Worm (Caenorhabditis elegans) whole organism, L4 larva: ENCODE data around the gene spig-5.

ENCODE experiments used
- F10B5.3 ChIP-seq: sonication (generic microtip); optimal IDR thresholded peaks from 2 replicates; lab custom pipeline; 2016; ENCODE audit warnings: mild to moderate bottlenecking, missing genetic modification characterization, missing compliant biosample characterization
- ZK337.2 ChIP-seq: fragments of 200-800 bp; sonication (Bioruptor generic); IDR thresholded peaks from 2 replicates; pipeline ENCODE4 v1.3.6; 2022; ENCODE audit warnings: missing genetic modification reagents, missing genetic modification characterization, missing compliant biosample characterization
- aha-1 ChIP-seq: fragments of 150-350 bp; peaks from one replicate; lab custom pipeline; 2014; ENCODE audit warnings: missing biosample characterization, missing genetic modification characterization
- aly-2 ChIP-seq: sonication (generic microtip); optimal IDR thresholded peaks from 2 replicates; lab custom pipeline; 2018; ENCODE audit warnings: missing biosample characterization, missing genetic modification characterization
- ama-1 ChIP-seq: fragments of 150-350 bp; optimal IDR thresholded peaks from 2 replicates; lab custom pipeline; 2014; ENCODE audit warnings: inconsistent platforms, mixed read lengths
- attf-4 ChIP-seq: sonication (generic microtip); optimal IDR thresholded peaks from 3 replicates; lab custom pipeline; 2017; ENCODE audit warnings: missing biosample characterization, missing genetic modification characterization
- cey-2 ChIP-seq: sonication (generic microtip); optimal IDR thresholded peaks from 3 replicates; lab custom pipeline; 2017; ENCODE audit warnings: missing genetic modification characterization, mild to moderate bottlenecking, missing compliant biosample characterization, antibody characterized with exemption, borderline replicate concordance; ENCODE audit not compliant: insufficient read depth
- ctbp-1 ChIP-seq: fragments of 200-800 bp; sonication (Bioruptor generic); IDR thresholded peaks from 2 replicates; pipeline ENCODE4 v1.3.6; 2022; ENCODE audit warnings: missing genetic modification reagents, missing genetic modification characterization, missing compliant biosample characterization
- daf-12 ChIP-seq: fragments of 150-350 bp; optimal IDR thresholded peaks from 2 replicates; lab custom pipeline; 2014; ENCODE audit warnings: missing biosample characterization, missing genetic modification reagents, missing genetic modification characterization
- dmd-6 ChIP-seq: fragments of 200-800 bp; sonication (Bioruptor generic); IDR thresholded peaks from 2 replicates; pipeline ENCODE4 v1.3.6; 2022; ENCODE audit warnings: missing genetic modification reagents, missing genetic modification characterization, missing compliant biosample characterization
- dmd-8 ChIP-seq: fragments of 200-800 bp; sonication (Bioruptor generic); IDR thresholded peaks from 2 replicates; pipeline ENCODE4 v1.3.6; 2022; ENCODE audit warnings: missing genetic modification characterization, missing compliant biosample characterization
- dmd-9 ChIP-seq: fragments of 200-800 bp; sonication (Bioruptor generic); IDR thresholded peaks from 2 replicates; pipeline ENCODE4 v1.3.6; 2022; ENCODE audit warnings: missing genetic modification reagents, missing genetic modification characterization, missing compliant biosample characterization
- dve-1 ChIP-seq: sonication (generic microtip); optimal IDR thresholded peaks from 2 replicates; lab custom pipeline; 2017; ENCODE audit warnings: antibody characterized with exemption, mild to moderate bottlenecking, missing genetic modification characterization, missing compliant biosample characterization; ENCODE audit not compliant: insufficient read depth
- egl-27 ChIP-seq: sonication (generic microtip); optimal IDR thresholded peaks from 3 replicates; lab custom pipeline; 2017; ENCODE audit warnings: missing biosample characterization, missing genetic modification reagents, missing genetic modification characterization
- lim-7 ChIP-seq: fragments of 200-800 bp; sonication (Bioruptor generic); IDR thresholded peaks from 2 replicates; pipeline ENCODE4 v1.3.6; 2022; ENCODE audit warnings: missing genetic modification characterization, missing compliant biosample characterization
- lin-15B ChIP-seq: fragments of 150-350 bp; sonication (generic microtip); optimal IDR thresholded peaks from 3 replicates; lab custom pipeline; 2014; ENCODE audit warnings: missing biosample characterization, missing genetic modification characterization
- lin-38 ChIP-seq: fragments of 200-800 bp; sonication (Bioruptor generic); IDR thresholded peaks from 2 replicates; pipeline ENCODE4 v1.3.6; 2022; ENCODE audit warnings: missing genetic modification reagents, missing genetic modification characterization, missing compliant biosample characterization
- lin-39 ChIP-seq: fragments of 150-350 bp; optimal IDR thresholded peaks from 2 replicates; lab custom pipeline; 2014; ENCODE audit warnings: missing biosample characterization, missing genetic modification reagents, missing genetic modification characterization
- mdl-1 ChIP-seq, 2 experiments: fragments of 150-350 bp in 1 of 2; sonication (generic microtip) in 1 of 2; optimal IDR thresholded peaks; 2 replicates each; lab custom pipeline; 2014 to 2017; ENCODE audit warnings: missing biosample characterization in 2 of 2, missing genetic modification characterization in 2 of 2
- mdt-29 ChIP-seq: fragments of 200-800 bp; sonication (Bioruptor generic); IDR thresholded peaks from 2 replicates; pipeline ENCODE4 v1.3.6; 2022; ENCODE audit warnings: missing genetic modification reagents, missing genetic modification characterization, missing compliant biosample characterization
- mep-1 ChIP-seq: fragments of 150-350 bp; sonication (generic microtip); optimal IDR thresholded peaks from 3 replicates; lab custom pipeline; 2014; ENCODE audit warnings: missing biosample characterization, missing genetic modification characterization
- mes-2 ChIP-seq: sonication (generic microtip); optimal IDR thresholded peaks from 2 replicates; lab custom pipeline; 2016; ENCODE audit warnings: missing genotype, mild to moderate bottlenecking, missing genetic modification characterization, missing compliant biosample characterization; ENCODE audit not compliant: poor library complexity, severe bottlenecking
- mxl-3 ChIP-seq: fragments of 200-800 bp; sonication (Bioruptor generic); optimal IDR thresholded peaks from 2 replicates; lab custom pipeline; 2018; ENCODE audit warnings: mild to moderate bottlenecking, missing genetic modification characterization, missing compliant biosample characterization
- nhr-11 ChIP-seq: fragments of 150-350 bp; optimal IDR thresholded peaks from 2 replicates; lab custom pipeline; 2014; ENCODE audit warnings: missing biosample characterization, missing genetic modification characterization
- nhr-111 ChIP-seq: fragments of 200-800 bp; sonication (Bioruptor generic); optimal IDR thresholded peaks from 2 replicates; lab custom pipeline; 2018; ENCODE audit warnings: mild to moderate bottlenecking, missing genetic modification characterization, missing compliant biosample characterization
- nhr-237 ChIP-seq: sonication (generic microtip); optimal IDR thresholded peaks from 2 replicates; lab custom pipeline; 2017; ENCODE audit warnings: missing biosample characterization, missing genetic modification characterization
- nhr-28 ChIP-seq: fragments of 150-350 bp; optimal IDR thresholded peaks from 2 replicates; lab custom pipeline; 2014; ENCODE audit warnings: missing biosample characterization, missing genetic modification characterization
- nhr-42 ChIP-seq: fragments of 200-800 bp; sonication (Bioruptor generic); IDR thresholded peaks from 2 replicates; pipeline ENCODE4 v1.3.6; 2022; ENCODE audit warnings: missing genetic modification characterization, missing compliant biosample characterization
- nhr-48 ChIP-seq: sonication (generic microtip); optimal IDR thresholded peaks from 2 replicates; lab custom pipeline; 2016; ENCODE audit warnings: mild to moderate bottlenecking, missing genetic modification characterization, missing compliant biosample characterization
- nhr-76 ChIP-seq: fragments of 150-350 bp; optimal IDR thresholded peaks from 2 replicates; lab custom pipeline; 2014; ENCODE audit warnings: missing biosample characterization, missing genetic modification characterization
- nhr-77 ChIP-seq: fragments of 150-350 bp; optimal IDR thresholded peaks from 2 replicates; lab custom pipeline; 2014; ENCODE audit warnings: missing biosample characterization, missing genetic modification characterization
- pha-4 ChIP-seq, 2 experiments: fragments of 150-350 bp in 1 of 2; fragments of 200-800 bp in 1 of 2; sonication (Bioruptor generic) in 1 of 2; IDR thresholded peaks in 1 of 2; optimal IDR thresholded peaks in 1 of 2; 2 replicates each; pipeline versions ENCODE4 v1.3.6 to Lab custom; 2014 to 2022; ENCODE audit warnings: missing genetic modification characterization in 2 of 2, missing genetic modification reagents in 2 of 2, missing biosample characterization in 1 of 2, missing compliant biosample characterization in 1 of 2
- sdz-12 ChIP-seq: fragments of 200-800 bp; sonication (Bioruptor generic); optimal IDR thresholded peaks from 2 replicates; lab custom pipeline; 2018; ENCODE audit warnings: mild to moderate bottlenecking, missing genetic modification characterization, missing compliant biosample characterization
- set-16 ChIP-seq: fragments of 200-800 bp; sonication (Bioruptor generic); IDR thresholded peaks from 2 replicates; pipeline ENCODE4 v1.3.6; 2022; ENCODE audit warnings: missing genetic modification reagents, missing genetic modification characterization, missing compliant biosample characterization
- tag-97 ChIP-seq: fragments of 200-800 bp; sonication (Bioruptor generic); IDR thresholded peaks from 2 replicates; pipeline ENCODE4 v1.3.6; 2022; ENCODE audit warnings: missing genetic modification characterization, missing compliant biosample characterization
- unc-130 ChIP-seq: sonication (generic microtip); optimal IDR thresholded peaks from 2 replicates; lab custom pipeline; 2016; ENCODE audit warnings: missing genetic modification reagents, missing genetic modification characterization, missing compliant biosample characterization
- zfp-2 ChIP-seq: sonication (generic microtip); optimal IDR thresholded peaks from 2 replicates; lab custom pipeline; 2016; ENCODE audit warnings: mild to moderate bottlenecking, missing genetic modification characterization, missing compliant biosample characterization
- zfp-3 ChIP-seq: fragments of 200-800 bp; sonication (Bioruptor generic); conservative IDR thresholded peaks from 2 replicates; pipeline ENCODE4 v1.3.6; 2022; ENCODE audit warnings: missing genetic modification reagents, missing genetic modification characterization, missing compliant biosample characterization
- zip-11 ChIP-seq: fragments of 200-800 bp; sonication (Bioruptor generic); IDR thresholded peaks from 2 replicates; pipeline ENCODE4 v1.3.6; 2022; ENCODE audit warnings: missing genetic modification characterization, missing compliant biosample characterization

The spig-5 gene

ce11 chrV:14328806-14329205 lies 20.5 kb downstream of the spig-5 start, which contains the start of gene pepm-1:
Gene pepm-1 (plus strand): TSS chrV:14329106.
- no peak for TF ChIP-seq dve-1 (tag; lab: Kevin White, UChicago)
- TF ChIP-seq mdt-29 (GFP tag; lab: Robert Waterston, UW): no peak
- TF ChIP-seq F10B5.3: no peak
- no peak for TF ChIP-seq nhr-77 (tag; lab: Kevin White, UChicago)
- no peak for TF ChIP-seq zfp-2 (tag; lab: Kevin White, UChicago)
- no peak for TF ChIP-seq ZK337.2 (GFP tag; lab: Robert Waterston, UW)
- no peak for TF ChIP-seq aly-2 (tag; lab: Kevin White, UChicago)
- no peak for TF ChIP-seq dmd-6
- no peak for TF ChIP-seq nhr-28
- TF ChIP-seq pha-4 (GFP tag; IDR thresholded peaks at IDR 0.05; lab: Robert Waterston, UW): no peak
- TF ChIP-seq pha-4 (tag; optimal IDR thresholded peaks at IDR 0.05; lab: Kevin White, UChicago): no peak
- TF ChIP-seq unc-130 (GFP tag; lab: Kevin White, UChicago): no peak
- TF ChIP-seq dmd-9: no peak
- TF ChIP-seq nhr-48 (tag; lab: Kevin White, UChicago): no peak
- TF ChIP-seq daf-12 (tag; lab: Kevin White, UChicago): no peak
- TF ChIP-seq nhr-11 (tag; lab: Kevin White, UChicago): no peak
- TF ChIP-seq sdz-12: no peak
- no peak for TF ChIP-seq egl-27
- no peak for TF ChIP-seq nhr-76
- TF ChIP-seq, all 104 proteins: peak for 0

ce11 chrV:14331477-14331876 lies 23.2 kb downstream of the spig-5 start, which contains the start of gene F47B8.8:
Gene F47B8.8 (plus strand): TSS chrV:14331733.
- TF ChIP-seq mdl-1 (tag; optimal IDR thresholded peaks at IDR 0.05; lab: Kevin White, UChicago): peak in 1 of 2 experiments; percentile 13
- no peak for TF ChIP-seq dmd-8 (GFP tag; lab: Robert Waterston, UW)
- TF ChIP-seq, all 104 proteins: peak for 1

ce11 chrV:14333116-14333515 lies 24.9 kb downstream of the spig-5 start, which contains the start of gene srm-4:
Gene srm-4 (plus strand): TSS chrV:14333416.
- no peak for TF ChIP-seq mes-2 (tag; lab: Kevin White, UChicago)
- TF ChIP-seq mdt-29 (GFP tag; lab: Robert Waterston, UW): no peak
- no peak for TF ChIP-seq zfp-3
- TF ChIP-seq lim-7 (GFP tag; lab: Robert Waterston, UW): no peak
- TF ChIP-seq nhr-28: no peak
- TF ChIP-seq mep-1 (tag; lab: Kevin White, UChicago): no peak
- TF ChIP-seq set-16 (GFP tag; lab: Robert Waterston, UW): no peak
- TF ChIP-seq nhr-42 (GFP tag; lab: Robert Waterston, UW): no peak
- no peak for TF ChIP-seq pha-4 (GFP tag; IDR thresholded peaks at IDR 0.05; lab: Robert Waterston, UW)
- no peak for TF ChIP-seq pha-4 (tag; optimal IDR thresholded peaks at IDR 0.05; lab: Kevin White, UChicago)
- TF ChIP-seq mxl-3 (GFP tag; lab: Kevin White, UChicago): no peak
- no peak for TF ChIP-seq unc-130 (GFP tag; lab: Kevin White, UChicago)
- no peak for TF ChIP-seq tag-97 (GFP tag; lab: Robert Waterston, UW)
- no peak for TF ChIP-seq zfp-2 (tag; lab: Kevin White, UChicago)
- TF ChIP-seq dmd-6: no peak
- no peak for TF ChIP-seq zip-11 (GFP tag; lab: Robert Waterston, UW)
- TF ChIP-seq lin-39 (tag; lab: Kevin White, UChicago): no peak

- TF ChIP-seq nhr-111 (no peak), aha-1 (no peak), nhr-237 (no peak), lin-38 (no peak), attf-4 (no peak), dmd-8 (GFP tag; lab: Robert Waterston, UW) (no peak), dve-1 (tag; lab: Kevin White, UChicago) (no peak), pha-4 (GFP tag; IDR thresholded peaks at IDR 0.05; lab: Robert Waterston, UW) (no peak), pha-4 (tag; optimal IDR thresholded peaks at IDR 0.05; lab: Kevin White, UChicago) (no peak), egl-27 (no peak), nhr-28 (no peak), ctbp-1 (GFP tag; lab: Robert Waterston, UW) (no peak), cey-2 (no peak), daf-12 (tag; lab: Kevin White, UChicago) (no peak), lin-15B (tag; lab: Kevin White, UChicago) (no peak), ama-1 (lab: Kevin White, UChicago) (no peak)
- TF ChIP-seq, all 104 proteins: peak for 0
These were observed 26.6 kb downstream of the spig-5 start, which contains the start of gene srm-5 for ce11 chrV:14334901-14335300. Gene srm-5 (plus strand): TSS chrV:14335201.
